Worm (Caenorhabditis elegans): ENCODE data around the gene nlp-63.

DNA sequence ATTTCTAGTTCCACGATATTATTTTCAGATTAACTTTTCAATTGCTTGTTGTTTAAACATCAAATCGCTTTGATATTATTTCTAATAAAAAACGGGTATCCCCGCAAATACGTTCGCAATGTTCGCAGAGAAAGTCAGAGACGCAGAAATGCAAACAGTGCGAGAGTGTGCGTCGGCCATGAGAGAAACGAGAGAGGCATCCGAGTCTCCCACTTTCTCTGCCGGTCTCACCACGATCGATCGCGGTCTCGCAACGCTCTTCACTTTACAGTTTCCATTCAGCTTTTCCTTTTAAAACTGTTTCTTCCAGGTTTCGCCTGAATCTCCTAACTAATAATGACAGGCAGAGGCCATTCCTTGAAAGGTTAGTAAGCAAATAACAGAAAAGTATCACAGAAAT, 19.1 kb downstream of the nlp-63 start, which contains the start of gene F33H1.4:
- TF ChIP-seq nhr-237 (tag; optimal IDR thresholded peaks at IDR 0.05) (no peak), unc-62 (GFP tag; optimal IDR thresholded peaks at IDR 0.05) (no peak), alr-1 (tag; optimal IDR thresholded peaks at IDR 0.05) (no peak), lin-13 (GFP tag; optimal IDR thresholded peaks at IDR 0.05) (peak; percentile 98), nhr-11 (tag; optimal IDR thresholded peaks at IDR 0.05) (no peak)
